Worm (Caenorhabditis elegans) whole organism, L4 larva: ENCODE results near the gene C18D11.7.

Source experiments
- ceh-28 ChIP-seq: fragments of 150-350 bp; optimal IDR thresholded peaks from 2 replicates; lab custom pipeline; 2014; ENCODE audit warnings: missing biosample characterization, missing genetic modification reagents, missing genetic modification characterization
- ceh-82 ChIP-seq: sonication (generic microtip); optimal IDR thresholded peaks from 2 replicates; lab custom pipeline; 2017; ENCODE audit warnings: missing biosample characterization, missing genetic modification characterization
- lsy-2 ChIP-seq, 2 experiments: fragments of 150-350 bp in 1 of 2; sonication (generic microtip) in 1 of 2; optimal IDR thresholded peaks; 2 replicates each; lab custom pipeline; 2014 to 2017; ENCODE audit warnings: missing biosample characterization in 2 of 2, missing genetic modification characterization in 2 of 2
- nhr-11 ChIP-seq: fragments of 150-350 bp; optimal IDR thresholded peaks from 2 replicates; lab custom pipeline; 2014; ENCODE audit warnings: missing biosample characterization, missing genetic modification characterization
- nhr-237 ChIP-seq: sonication (generic microtip); optimal IDR thresholded peaks from 2 replicates; lab custom pipeline; 2017; ENCODE audit warnings: missing biosample characterization, missing genetic modification characterization
- nhr-76 ChIP-seq: fragments of 150-350 bp; optimal IDR thresholded peaks from 2 replicates; lab custom pipeline; 2014; ENCODE audit warnings: missing biosample characterization, missing genetic modification characterization
- pha-4 ChIP-seq, 2 experiments: fragments of 150-350 bp in 1 of 2; fragments of 200-800 bp in 1 of 2; sonication (Bioruptor generic) in 1 of 2; IDR thresholded peaks in 1 of 2; optimal IDR thresholded peaks in 1 of 2; 2 replicates each; pipeline versions ENCODE4 v1.3.6 to Lab custom; 2014 to 2022; ENCODE audit warnings: missing genetic modification characterization in 2 of 2, missing genetic modification reagents in 2 of 2, missing biosample characterization in 1 of 2, missing compliant biosample characterization in 1 of 2
- zag-1 ChIP-seq: fragments of 150-350 bp; optimal IDR thresholded peaks from 2 replicates; lab custom pipeline; 2014; ENCODE audit warnings: missing biosample characterization, missing genetic modification characterization
- ztf-11 ChIP-seq: fragments of 150-350 bp; optimal IDR thresholded peaks from 2 replicates; lab custom pipeline; 2014; ENCODE audit warnings: missing biosample characterization, missing genetic modification characterization

- TF ChIP-seq nhr-237 (tag; lab: Kevin White, UChicago), result no peak
- TF ChIP-seq lsy-2 (tag; optimal IDR thresholded peaks at IDR 0.05; lab: Kevin White, UChicago), result no peak
- no peak for TF ChIP-seq nhr-76 (tag; lab: Kevin White, UChicago)
- no peak for TF ChIP-seq zag-1 (tag; lab: Kevin White, UChicago)
- TF ChIP-seq pha-4 (GFP tag; IDR thresholded peaks at IDR 0.05; lab: Robert Waterston, UW), result no peak
- TF ChIP-seq pha-4 (tag; optimal IDR thresholded peaks at IDR 0.05; lab: Kevin White, UChicago), result no peak
- TF ChIP-seq nhr-11 (tag; lab: Kevin White, UChicago), result no peak
- TF ChIP-seq ceh-28, result no peak
- no peak for TF ChIP-seq ztf-11
- no peak for TF ChIP-seq ceh-82 (tag; lab: Kevin White, UChicago)
Observed at ce11 chrIII:11829585-11830195, 23.1 kb upstream of the C18D11.7 start.
